Worm (Caenorhabditis elegans) whole organism, L4 larva: ENCODE results near the gene W08E12.7.

Source experiments
- D1046.2 ChIP-seq: fragments of 200-800 bp; sonication (Bioruptor generic); IDR thresholded peaks from 2 replicates; pipeline ENCODE4 v1.3.6; 2022; ENCODE audit warnings: missing genetic modification characterization, missing compliant biosample characterization
- F10B5.3 ChIP-seq: sonication (generic microtip); optimal IDR thresholded peaks from 2 replicates; lab custom pipeline; 2016; ENCODE audit warnings: mild to moderate bottlenecking, missing genetic modification characterization, missing compliant biosample characterization
- F37D6.2 ChIP-seq: sonication (generic microtip); optimal IDR thresholded peaks from 2 replicates; lab custom pipeline; 2016; ENCODE audit warnings: mild to moderate bottlenecking, missing genetic modification characterization, missing compliant biosample characterization
- R02D3.7 ChIP-seq: fragments of 150-350 bp; sonication (generic microtip); optimal IDR thresholded peaks from 3 replicates; lab custom pipeline; 2014; ENCODE audit warnings: missing biosample characterization, missing genetic modification characterization
- T20F7.1 ChIP-seq: fragments of 200-800 bp; sonication (Bioruptor generic); optimal IDR thresholded peaks from 2 replicates; lab custom pipeline; 2018; ENCODE audit warnings: mild to moderate bottlenecking, missing genetic modification characterization, missing compliant biosample characterization
- T26A8.4 ChIP-seq: fragments of 200-800 bp; sonication (Bioruptor generic); IDR thresholded peaks from 2 replicates; pipeline ENCODE4 v1.3.6; 2022; ENCODE audit warnings: missing genetic modification characterization, missing compliant biosample characterization
- Y5F2A.4 ChIP-seq: fragments of 200-800 bp; sonication (Bioruptor generic); optimal IDR thresholded peaks from 2 replicates; lab custom pipeline; 2018; ENCODE audit warnings: mild to moderate bottlenecking, missing genetic modification characterization, missing compliant biosample characterization
- ZK337.2 ChIP-seq: fragments of 200-800 bp; sonication (Bioruptor generic); IDR thresholded peaks from 2 replicates; pipeline ENCODE4 v1.3.6; 2022; ENCODE audit warnings: missing genetic modification reagents, missing genetic modification characterization, missing compliant biosample characterization
- ZK546.5 ChIP-seq, 2 experiments: sonication (generic microtip); optimal IDR thresholded peaks; 2 replicates each; lab custom pipeline; 2017; ENCODE audit warnings: missing biosample characterization in 2 of 2, missing genetic modification characterization in 2 of 2
- aha-1 ChIP-seq: fragments of 150-350 bp; peaks from one replicate; lab custom pipeline; 2014; ENCODE audit warnings: missing biosample characterization, missing genetic modification characterization
- arid-1 ChIP-seq: fragments of 200-800 bp; sonication (Bioruptor generic); conservative IDR thresholded peaks from 2 replicates; pipeline ENCODE4 v1.3.6; 2022; ENCODE audit warnings: missing genetic modification reagents, missing genetic modification characterization, missing compliant biosample characterization
- attf-4 ChIP-seq: sonication (generic microtip); optimal IDR thresholded peaks from 3 replicates; lab custom pipeline; 2017; ENCODE audit warnings: missing biosample characterization, missing genetic modification characterization
- ceh-28 ChIP-seq: fragments of 150-350 bp; optimal IDR thresholded peaks from 2 replicates; lab custom pipeline; 2014; ENCODE audit warnings: missing biosample characterization, missing genetic modification reagents, missing genetic modification characterization
- ceh-44 ChIP-seq: fragments of 200-800 bp; sonication (Bioruptor generic); IDR thresholded peaks from 2 replicates; pipeline ENCODE4 v1.3.6; 2022; ENCODE audit warnings: missing genetic modification reagents, missing genetic modification characterization, missing compliant biosample characterization
- ces-1 ChIP-seq: fragments of 150-350 bp; sonication (generic microtip); optimal IDR thresholded peaks from 4 replicates; lab custom pipeline; 2014; ENCODE audit warnings: missing biosample characterization, missing genetic modification reagents, missing genetic modification characterization
- dmd-8 ChIP-seq: fragments of 200-800 bp; sonication (Bioruptor generic); IDR thresholded peaks from 2 replicates; pipeline ENCODE4 v1.3.6; 2022; ENCODE audit warnings: missing genetic modification characterization, missing compliant biosample characterization
- dpl-1 ChIP-seq: fragments of 150-350 bp; optimal IDR thresholded peaks from 2 replicates; lab custom pipeline; 2014; ENCODE audit warnings: missing biosample characterization, missing genetic modification reagents, missing genetic modification characterization
- egl-43 ChIP-seq: fragments of 200-800 bp; sonication (Bioruptor generic); IDR thresholded peaks from 2 replicates; pipeline ENCODE4 v1.3.6; 2022; ENCODE audit warnings: missing genetic modification reagents, missing genetic modification characterization, missing compliant biosample characterization
- fkh-10 ChIP-seq: fragments of 150-350 bp; optimal IDR thresholded peaks from 2 replicates; lab custom pipeline; 2014; ENCODE audit warnings: missing biosample characterization, missing genetic modification reagents, missing genetic modification characterization
- fos-1 ChIP-seq: fragments of 150-350 bp; optimal IDR thresholded peaks from 2 replicates; lab custom pipeline; 2014; ENCODE audit warnings: missing biosample characterization, missing genetic modification characterization
- gei-8 ChIP-seq: fragments of 200-800 bp; sonication (Bioruptor generic); optimal IDR thresholded peaks from 2 replicates; lab custom pipeline; 2018; ENCODE audit warnings: mild to moderate bottlenecking, missing genetic modification characterization, missing compliant biosample characterization
- hlh-11 ChIP-seq: fragments of 200-800 bp; sonication (Bioruptor generic); optimal IDR thresholded peaks from 2 replicates; lab custom pipeline; 2018; ENCODE audit warnings: mild to moderate bottlenecking, missing genetic modification characterization, missing compliant biosample characterization
- jun-1 ChIP-seq: fragments of 150-350 bp; optimal IDR thresholded peaks from 2 replicates; lab custom pipeline; 2014; ENCODE audit warnings: missing biosample characterization, missing genetic modification reagents, missing genetic modification characterization
- lin-13 ChIP-seq: fragments of 150-350 bp; optimal IDR thresholded peaks from 2 replicates; lab custom pipeline; 2014; ENCODE audit warnings: missing biosample characterization, missing genetic modification reagents, missing genetic modification characterization
- lir-3 ChIP-seq: sonication (generic microtip); optimal IDR thresholded peaks from 2 replicates; lab custom pipeline; 2016; ENCODE audit warnings: mild to moderate bottlenecking, missing genetic modification characterization, missing compliant biosample characterization
- lsy-2 ChIP-seq, 2 experiments: fragments of 150-350 bp in 1 of 2; sonication (generic microtip) in 1 of 2; optimal IDR thresholded peaks; 2 replicates each; lab custom pipeline; 2014 to 2017; ENCODE audit warnings: missing biosample characterization in 2 of 2, missing genetic modification characterization in 2 of 2
- madf-5 ChIP-seq, 2 experiments: fragments of 200-800 bp; sonication (Bioruptor generic); IDR thresholded peaks; 2 replicates each; pipeline ENCODE4 v1.3.6; 2022; ENCODE audit warnings: missing compliant biosample characterization in 2 of 2, missing genetic modification characterization in 2 of 2
- madf-9 ChIP-seq: fragments of 200-800 bp; sonication (Bioruptor generic); conservative IDR thresholded peaks from 2 replicates; pipeline ENCODE4 v1.3.6; 2022; ENCODE audit warnings: missing genetic modification reagents, missing genetic modification characterization, missing compliant biosample characterization
- mdt-29 ChIP-seq: fragments of 200-800 bp; sonication (Bioruptor generic); IDR thresholded peaks from 2 replicates; pipeline ENCODE4 v1.3.6; 2022; ENCODE audit warnings: missing genetic modification reagents, missing genetic modification characterization, missing compliant biosample characterization
- mxl-2 ChIP-seq: fragments of 200-800 bp; sonication (Bioruptor generic); conservative IDR thresholded peaks from 2 replicates; pipeline ENCODE4 v1.3.6; 2022; ENCODE audit warnings: missing genetic modification reagents, missing genetic modification characterization, missing compliant biosample characterization
- mxl-3 ChIP-seq: fragments of 200-800 bp; sonication (Bioruptor generic); optimal IDR thresholded peaks from 2 replicates; lab custom pipeline; 2018; ENCODE audit warnings: mild to moderate bottlenecking, missing genetic modification characterization, missing compliant biosample characterization
- nhr-102 ChIP-seq: sonication (generic microtip); optimal IDR thresholded peaks from 2 replicates; lab custom pipeline; 2016; ENCODE audit warnings: mild to moderate bottlenecking, missing genetic modification characterization, moderate library complexity, missing compliant biosample characterization
- nhr-11 ChIP-seq: fragments of 150-350 bp; optimal IDR thresholded peaks from 2 replicates; lab custom pipeline; 2014; ENCODE audit warnings: missing biosample characterization, missing genetic modification characterization
- nhr-41 ChIP-seq: fragments of 200-800 bp; sonication (Bioruptor generic); IDR thresholded peaks from 2 replicates; pipeline ENCODE4 v1.3.6; 2022; ENCODE audit warnings: missing genetic modification reagents, missing genetic modification characterization, missing compliant biosample characterization
- nhr-42 ChIP-seq: fragments of 200-800 bp; sonication (Bioruptor generic); IDR thresholded peaks from 2 replicates; pipeline ENCODE4 v1.3.6; 2022; ENCODE audit warnings: missing genetic modification characterization, missing compliant biosample characterization
- nhr-76 ChIP-seq: fragments of 150-350 bp; optimal IDR thresholded peaks from 2 replicates; lab custom pipeline; 2014; ENCODE audit warnings: missing biosample characterization, missing genetic modification characterization
- nhr-77 ChIP-seq: fragments of 150-350 bp; optimal IDR thresholded peaks from 2 replicates; lab custom pipeline; 2014; ENCODE audit warnings: missing biosample characterization, missing genetic modification characterization
- pha-4 ChIP-seq, 2 experiments: fragments of 150-350 bp in 1 of 2; fragments of 200-800 bp in 1 of 2; sonication (Bioruptor generic) in 1 of 2; IDR thresholded peaks in 1 of 2; optimal IDR thresholded peaks in 1 of 2; 2 replicates each; pipeline versions ENCODE4 v1.3.6 to Lab custom; 2014 to 2022; ENCODE audit warnings: missing genetic modification characterization in 2 of 2, missing genetic modification reagents in 2 of 2, missing biosample characterization in 1 of 2, missing compliant biosample characterization in 1 of 2
- php-3 ChIP-seq: fragments of 200-800 bp; sonication (Bioruptor generic); IDR thresholded peaks from 2 replicates; pipeline ENCODE4 v1.3.6; 2022; ENCODE audit warnings: missing genetic modification reagents, missing genetic modification characterization, missing compliant biosample characterization
- pqm-1 ChIP-seq: sonication (generic microtip); optimal IDR thresholded peaks from 2 replicates; lab custom pipeline; 2017; ENCODE audit warnings: missing biosample characterization, missing genetic modification characterization
- rbr-2 ChIP-seq: sonication (generic microtip); optimal IDR thresholded peaks from 2 replicates; lab custom pipeline; 2016; ENCODE audit warnings: missing genotype, missing genetic modification characterization, missing compliant biosample characterization
- saeg-2 ChIP-seq: fragments of 200-800 bp; sonication (Bioruptor generic); IDR thresholded peaks from 2 replicates; pipeline ENCODE4 v1.3.6; 2022; ENCODE audit warnings: missing genetic modification reagents, missing genetic modification characterization, missing compliant biosample characterization
- skn-1 ChIP-seq: fragments of 150-350 bp; optimal IDR thresholded peaks from 2 replicates; lab custom pipeline; 2014; ENCODE audit warnings: missing biosample characterization, missing genetic modification characterization
- snpc-1.2 ChIP-seq: fragments of 200-800 bp; sonication (Bioruptor generic); IDR thresholded peaks from 2 replicates; pipeline ENCODE4 v1.3.6; 2022; ENCODE audit warnings: missing genetic modification reagents, missing genetic modification characterization, missing compliant biosample characterization
- tra-1 ChIP-seq: fragments of 200-800 bp; sonication (Bioruptor generic); IDR thresholded peaks from 2 replicates; pipeline ENCODE4 v1.3.6; 2022; ENCODE audit warnings: missing genetic modification reagents, missing genetic modification characterization, missing compliant biosample characterization
- unc-130 ChIP-seq: sonication (generic microtip); optimal IDR thresholded peaks from 2 replicates; lab custom pipeline; 2016; ENCODE audit warnings: missing genetic modification reagents, missing genetic modification characterization, missing compliant biosample characterization
- unc-62 ChIP-seq, 3 experiments: fragments of 150-350 bp in 1 of 3; sonication (generic microtip); optimal IDR thresholded peaks in 2 of 3; peaks in 1 of 3; 1 replicate in 1 of 3; 2 replicates in 2 of 3; lab custom pipeline; 2014 to 2017; ENCODE audit warnings: missing biosample characterization in 3 of 3, missing genetic modification characterization in 3 of 3, missing genetic modification reagents in 3 of 3, missing genotype in 1 of 3
- vab-7 ChIP-seq: fragments of 200-800 bp; sonication (Bioruptor generic); IDR thresholded peaks from 2 replicates; pipeline ENCODE4 v1.3.6; 2022; ENCODE audit warnings: missing genetic modification reagents, missing genetic modification characterization, missing compliant biosample characterization
- zfp-2 ChIP-seq: sonication (generic microtip); optimal IDR thresholded peaks from 2 replicates; lab custom pipeline; 2016; ENCODE audit warnings: mild to moderate bottlenecking, missing genetic modification characterization, missing compliant biosample characterization
- zfp-3 ChIP-seq: fragments of 200-800 bp; sonication (Bioruptor generic); conservative IDR thresholded peaks from 2 replicates; pipeline ENCODE4 v1.3.6; 2022; ENCODE audit warnings: missing genetic modification reagents, missing genetic modification characterization, missing compliant biosample characterization

W08E12.7 gene

ce11 chrIV:3336585-3336984 is 41.6 kb downstream of the W08E12.7 start, which contains the start of gene F42A6.6 (continued):
- peak; percentile 63; the same call in 1 of the 2 replicates for TF ChIP-seq saeg-2 (GFP tag; lab: Robert Waterston, UW)
- no peak for TF ChIP-seq zfp-2 (tag; lab: Kevin White, UChicago)
- no peak for TF ChIP-seq madf-9
- TF ChIP-seq unc-62 (GFP tag; optimal IDR thresholded peaks at IDR 0.05 in 1 of 2; lab: Kevin White, UChicago): no peak
- no peak for TF ChIP-seq unc-62 (tag; optimal IDR thresholded peaks at IDR 0.05; lab: Kevin White, UChicago)
- TF ChIP-seq nhr-102 (tag; lab: Kevin White, UChicago): peak; percentile 62
- TF ChIP-seq F37D6.2 (tag; lab: Kevin White, UChicago): no peak
- TF ChIP-seq unc-130 (GFP tag; lab: Kevin White, UChicago): peak; percentile 21
- no peak for TF ChIP-seq T20F7.1 (GFP tag; lab: Kevin White, UChicago)
- TF ChIP-seq mxl-2 (GFP tag; lab: Robert Waterston, UW): no peak
- no peak for TF ChIP-seq nhr-76
- peak; percentile 87 for TF ChIP-seq egl-43 (GFP tag; lab: Robert Waterston, UW)
- no peak for TF ChIP-seq ZK337.2 (GFP tag; lab: Robert Waterston, UW)
- TF ChIP-seq dmd-8 (GFP tag; lab: Robert Waterston, UW): no peak
- TF ChIP-seq pha-4 (GFP tag; IDR thresholded peaks at IDR 0.05; lab: Robert Waterston, UW): peak; percentile 87
- TF ChIP-seq pha-4 (tag; optimal IDR thresholded peaks at IDR 0.05; lab: Kevin White, UChicago): no peak
- TF ChIP-seq nhr-42 (GFP tag; lab: Robert Waterston, UW): no peak; the same call in 1 of the 2 replicates
- 0 out of 2 replicates have a peak, but pooled peaks have one; percentile 22 for TF ChIP-seq tra-1
- peak; percentile 87 for TF ChIP-seq T26A8.4
- no peak for TF ChIP-seq fkh-10 (GFP tag; lab: Kevin White, UChicago)
- TF ChIP-seq ZK546.5 (tag; optimal IDR thresholded peaks at IDR 0.05; lab: Kevin White, UChicago): no peak
- peak; percentile 33 for TF ChIP-seq rbr-2
- TF ChIP-seq vab-7: peak; percentile 61; the same call in 1 of the 2 replicates
- no peak for TF ChIP-seq pqm-1
- TF ChIP-seq gei-8: peak; percentile 67
- peak; percentile 71 for TF ChIP-seq snpc-1.2 (GFP tag; lab: Robert Waterston, UW)
- no peak for TF ChIP-seq D1046.2 (GFP tag; lab: Robert Waterston, UW)
- TF ChIP-seq nhr-77 (tag; lab: Kevin White, UChicago): peak; percentile 20
- TF ChIP-seq jun-1 (tag; lab: Kevin White, UChicago): no peak
- no peak for TF ChIP-seq skn-1 (tag; lab: Kevin White, UChicago)
- TF ChIP-seq lir-3: no peak
- no peak for TF ChIP-seq mxl-3 (GFP tag; lab: Kevin White, UChicago)
- TF ChIP-seq mdt-29: 0 out of 2 replicates have a peak, but pooled peaks have one; percentile 35
- TF ChIP-seq fos-1 (tag; lab: Kevin White, UChicago): no peak
- TF ChIP-seq zfp-3 (GFP tag; lab: Robert Waterston, UW): peak; percentile 70; the same call in 1 of the 2 replicates
- peak; percentile 77 for TF ChIP-seq Y5F2A.4 (GFP tag; lab: Kevin White, UChicago)
- TF ChIP-seq lsy-2 (tag; optimal IDR thresholded peaks at IDR 0.05; lab: Kevin White, UChicago): peak in 1 of 2 experiments; percentile 53
- TF ChIP-seq hlh-11 (tag; lab: Kevin White, UChicago): peak; percentile 43
- peak; percentile 91 for TF ChIP-seq arid-1

- no peak for TF ChIP-seq T20F7.1 (GFP tag; lab: Kevin White, UChicago)
- TF ChIP-seq madf-5 (GFP tag; IDR thresholded peaks at IDR 0.05; lab: Robert Waterston, UW): no peak
- TF ChIP-seq F37D6.2 (tag; lab: Kevin White, UChicago): no peak
- TF ChIP-seq ces-1: no peak
- no peak for TF ChIP-seq nhr-11 (tag; lab: Kevin White, UChicago)
- TF ChIP-seq lir-3: no peak
- no peak for TF ChIP-seq ceh-28 (tag; lab: Kevin White, UChicago)
- TF ChIP-seq dpl-1 (GFP tag; lab: Kevin White, UChicago): no peak
- TF ChIP-seq egl-43 (GFP tag; lab: Robert Waterston, UW): peak; percentile 61; the same call in 1 of the 2 replicates
- no peak for TF ChIP-seq R02D3.7 (tag; lab: Kevin White, UChicago)
- TF ChIP-seq zfp-3 (GFP tag; lab: Robert Waterston, UW): no peak
- TF ChIP-seq F10B5.3 (tag; lab: Kevin White, UChicago): no peak
- TF ChIP-seq aha-1 (tag; lab: Kevin White, UChicago): peak; percentile 24
- no peak for TF ChIP-seq ceh-44
- TF ChIP-seq php-3 (GFP tag; lab: Robert Waterston, UW): no peak
- peak; percentile 75; the same call in 1 of the 2 replicates for TF ChIP-seq pha-4 (GFP tag; IDR thresholded peaks at IDR 0.05; lab: Robert Waterston, UW)
- no peak for TF ChIP-seq pha-4 (tag; optimal IDR thresholded peaks at IDR 0.05; lab: Kevin White, UChicago)
- TF ChIP-seq nhr-41 (GFP tag; lab: Robert Waterston, UW): no peak
- no peak for TF ChIP-seq attf-4
- TF ChIP-seq lin-13 (GFP tag; lab: Kevin White, UChicago): no peak
Measured at ce11 chrIV:3337275-3337674, 42.3 kb downstream of the W08E12.7 start.
